Worm (Caenorhabditis elegans) whole organism, midembryonic: Measurements from ENCODE around the gene oac-10.

Experiments used
- T22C8.4 ChIP-seq: fragments of 200-800 bp; sonication (Bioruptor generic); IDR thresholded peaks from 2 replicates; pipeline ENCODE4 v1.3.6; 2022; ENCODE audit warnings: missing genetic modification characterization, missing compliant biosample characterization
- cog-1 ChIP-seq: sonication (generic microtip); optimal IDR thresholded peaks from 2 replicates; lab custom pipeline; 2016; ENCODE audit warnings: missing genetic modification characterization, missing compliant biosample characterization
- flt-1 ChIP-seq: fragments of 200-800 bp; sonication (Bioruptor generic); IDR thresholded peaks from 2 replicates; pipeline ENCODE4 v1.3.6; 2022; ENCODE audit warnings: missing genetic modification characterization, missing compliant biosample characterization
- klf-2 ChIP-seq: fragments of 200-800 bp; sonication (Bioruptor generic); conservative IDR thresholded peaks from 2 replicates; pipeline ENCODE4 v1.3.6; 2022; ENCODE audit warnings: missing genetic modification reagents, missing genetic modification characterization, missing compliant biosample characterization
- med-1 ChIP-seq: sonication (generic microtip); optimal IDR thresholded peaks from 2 replicates; lab custom pipeline; 2017; ENCODE audit warnings: missing genetic modification characterization, mild to moderate bottlenecking, missing compliant biosample characterization, antibody characterized with exemption, missing genetic modification reagents; ENCODE audit not compliant: insufficient read depth
- ref-1 ChIP-seq: fragments of 200-800 bp; sonication (Bioruptor generic); conservative IDR thresholded peaks from 2 replicates; pipeline ENCODE4 v1.3.6; 2022; ENCODE audit warnings: missing genetic modification reagents, missing genetic modification characterization, missing compliant biosample characterization
- tab-1 ChIP-seq: fragments of 200-800 bp; sonication (Bioruptor generic); IDR thresholded peaks from 2 replicates; pipeline ENCODE4 v1.3.6; 2022; ENCODE audit warnings: missing genetic modification characterization, missing compliant biosample characterization
- ztf-23 ChIP-seq: fragments of 200-800 bp; sonication (Bioruptor generic); IDR thresholded peaks from 2 replicates; pipeline ENCODE4 v1.3.6; 2022; ENCODE audit warnings: missing genetic modification reagents, missing genetic modification characterization, missing compliant biosample characterization
- ztf-29 ChIP-seq: fragments of 200-800 bp; sonication (Bioruptor generic); IDR thresholded peaks from 2 replicates; pipeline ENCODE4 v1.3.6; 2022; ENCODE audit warnings: missing genetic modification reagents, missing genetic modification characterization, missing compliant biosample characterization

Gene oac-10

ce11 chrII:3869601-3870000 is at the start of gene oac-10:
Gene oac-10, plus strand, starts transcription at chrII:3869901.
- TF ChIP-seq cog-1 (tag; lab: Kevin White, UChicago) (no peak), T22C8.4 (GFP tag; lab: Robert Waterston, UW) (no peak), klf-2 (GFP tag; lab: Robert Waterston, UW) (no peak), ref-1 (no peak)

ce11 chrII:3821248-3821647 is 48.5 kb upstream of the oac-10 start, which contains the start of gene F54D10.7:
Gene F54D10.7, minus strand, starts transcription at chrII:3821296.
- no peak for TF ChIP-seq med-1 (GFP tag; lab: Kevin White, UChicago)
- no peak for TF ChIP-seq T22C8.4 (GFP tag; lab: Robert Waterston, UW)
- no peak for TF ChIP-seq ztf-23
- no peak for TF ChIP-seq tab-1 (GFP tag; lab: Robert Waterston, UW)
- TF ChIP-seq cog-1 (tag; lab: Kevin White, UChicago) = no peak
- TF ChIP-seq flt-1 (GFP tag; lab: Robert Waterston, UW) = no peak
- no peak for TF ChIP-seq ztf-29

- TF ChIP-seq ztf-23 (no peak), klf-2 (GFP tag; lab: Robert Waterston, UW) (no peak), flt-1 (GFP tag; lab: Robert Waterston, UW) (no peak), tab-1 (GFP tag; lab: Robert Waterston, UW) (no peak), T22C8.4 (GFP tag; lab: Robert Waterston, UW) (no peak)
These were observed 45.8 kb upstream of the oac-10 start, which contains the start of gene skr-15 for ce11 chrII:3823855-3824254. Gene skr-15, plus strand, starts transcription at chrII:3824155.

- TF ChIP-seq ztf-23 = no peak
- no peak for TF ChIP-seq ztf-29
- no peak for TF ChIP-seq cog-1 (tag; lab: Kevin White, UChicago)
- TF ChIP-seq ref-1 = no peak
- TF ChIP-seq klf-2 (GFP tag; lab: Robert Waterston, UW) = no peak
- no peak for TF ChIP-seq T22C8.4 (GFP tag; lab: Robert Waterston, UW)
- TF ChIP-seq med-1 (GFP tag; lab: Kevin White, UChicago) = no peak
- TF ChIP-seq tab-1 (GFP tag; lab: Robert Waterston, UW) = no peak
- TF ChIP-seq flt-1 (GFP tag; lab: Robert Waterston, UW) = no peak
These were observed 41.9 kb upstream of the oac-10 start, which contains the start of gene F54D10.8 for ce11 chrII:3827801-3828200. Gene F54D10.8, minus strand, starts transcription at chrII:3827901.

ce11 chrII:3829623-3830022 is 40.1 kb upstream of the oac-10 start:
- no peak for TF ChIP-seq ref-1
- TF ChIP-seq ztf-29 = no peak
- TF ChIP-seq flt-1 (GFP tag; lab: Robert Waterston, UW) = no peak
- TF ChIP-seq cog-1 (tag; lab: Kevin White, UChicago) = no peak
- no peak for TF ChIP-seq T22C8.4 (GFP tag; lab: Robert Waterston, UW)
- no peak for TF ChIP-seq ztf-23
- no peak for TF ChIP-seq tab-1 (GFP tag; lab: Robert Waterston, UW)
- no peak for TF ChIP-seq klf-2 (GFP tag; lab: Robert Waterston, UW)
- TF ChIP-seq med-1 (GFP tag; lab: Kevin White, UChicago) = no peak

- TF ChIP-seq flt-1 (GFP tag; lab: Robert Waterston, UW) = no peak
- no peak for TF ChIP-seq med-1 (GFP tag; lab: Kevin White, UChicago)
- no peak for TF ChIP-seq cog-1 (tag; lab: Kevin White, UChicago)
- TF ChIP-seq ztf-29 = no peak
- TF ChIP-seq ref-1 = no peak
- no peak for TF ChIP-seq T22C8.4 (GFP tag; lab: Robert Waterston, UW)
- no peak for TF ChIP-seq ztf-23
- TF ChIP-seq klf-2 (GFP tag; lab: Robert Waterston, UW) = no peak
- TF ChIP-seq tab-1 (GFP tag; lab: Robert Waterston, UW) = no peak
These were observed 37.3 kb upstream of the oac-10 start, which contains the start of gene F54D10.9 for ce11 chrII:3832383-3832782. Gene F54D10.9, minus strand, starts transcription at chrII:3832483.

- TF ChIP-seq med-1 (GFP tag; lab: Kevin White, UChicago) (no peak), tab-1 (GFP tag; lab: Robert Waterston, UW) (no peak), flt-1 (GFP tag; lab: Robert Waterston, UW) (no peak), ztf-29 (no peak), T22C8.4 (GFP tag; lab: Robert Waterston, UW) (no peak), ref-1 (no peak), klf-2 (GFP tag; lab: Robert Waterston, UW) (no peak), cog-1 (tag; lab: Kevin White, UChicago) (no peak), ztf-23 (no peak)
These were observed 33.8 kb upstream of the oac-10 start, which contains the start of gene oac-4 for ce11 chrII:3835915-3836314. Gene oac-4, minus strand, starts transcription at chrII:3836015.

- TF ChIP-seq cog-1 (tag; lab: Kevin White, UChicago) (no peak), ref-1 (no peak), tab-1 (GFP tag; lab: Robert Waterston, UW) (no peak), med-1 (GFP tag; lab: Kevin White, UChicago) (no peak), flt-1 (GFP tag; lab: Robert Waterston, UW) (no peak), ztf-23 (no peak), ztf-29 (no peak), T22C8.4 (GFP tag; lab: Robert Waterston, UW) (no peak), klf-2 (GFP tag; lab: Robert Waterston, UW) (no peak)
These were observed 30.1 kb upstream of the oac-10 start, which contains the start of gene C17A2.4 for ce11 chrII:3839562-3839961. Gene C17A2.4, plus strand, starts transcription at chrII:3839862.

ce11 chrII:3843305-3843704 is 26.4 kb upstream of the oac-10 start, which contains the start of the genes C17A2.7 and C17A2.3:
Gene C17A2.7, minus strand, starts transcription at chrII:3843405.
Gene C17A2.3, plus strand, starts transcription at chrII:3843609.
- TF ChIP-seq T22C8.4 (GFP tag; lab: Robert Waterston, UW) = no peak
- TF ChIP-seq ztf-23 = no peak
- no peak for TF ChIP-seq med-1 (GFP tag; lab: Kevin White, UChicago)
- TF ChIP-seq tab-1 (GFP tag; lab: Robert Waterston, UW) = no peak
- no peak for TF ChIP-seq klf-2 (GFP tag; lab: Robert Waterston, UW)
- no peak for TF ChIP-seq flt-1 (GFP tag; lab: Robert Waterston, UW)
- no peak for TF ChIP-seq ztf-29
- no peak for TF ChIP-seq cog-1 (tag; lab: Kevin White, UChicago)

ce11 chrII:3846028-3846427 is 23.7 kb upstream of the oac-10 start, which contains the start of gene C17A2.2:
Gene C17A2.2, plus strand, starts transcription at chrII:3846328.
- TF ChIP-seq cog-1 (tag; lab: Kevin White, UChicago) = no peak
- TF ChIP-seq ref-1 = no peak
- TF ChIP-seq T22C8.4 (GFP tag; lab: Robert Waterston, UW) = no peak
- no peak for TF ChIP-seq flt-1 (GFP tag; lab: Robert Waterston, UW)
- no peak for TF ChIP-seq ztf-23
- TF ChIP-seq klf-2 (GFP tag; lab: Robert Waterston, UW) = no peak
